Worm (Caenorhabditis elegans) whole organism, early embryonic: Measurements from ENCODE around the gene C33F10.12.
A peak's percentile ranks its signal among the peaks of the same experiment; 100 is the strongest.

Experiments used
- B0310.2 ChIP-seq: sonication (generic microtip); optimal IDR thresholded peaks from 2 replicates; lab custom pipeline; 2016; ENCODE audit warnings: mild to moderate bottlenecking, missing genetic modification characterization, missing compliant biosample characterization
- F13C5.2 ChIP-seq: sonication (generic microtip); optimal IDR thresholded peaks from 2 replicates; lab custom pipeline; 2017; ENCODE audit warnings: mild to moderate bottlenecking, missing genetic modification characterization, inconsistent platforms, missing compliant biosample characterization
- aly-1 ChIP-seq: sonication (generic microtip); optimal IDR thresholded peaks from 2 replicates; lab custom pipeline; 2016; ENCODE audit warnings: missing genetic modification characterization, missing compliant biosample characterization
- ama-1 ChIP-seq: fragments of 150-350 bp; optimal IDR thresholded peaks from 2 replicates; lab custom pipeline; 2014
- ceh-13 ChIP-seq: fragments of 200-800 bp; sonication (Bioruptor generic); optimal IDR thresholded peaks from 2 replicates; lab custom pipeline; 2018; ENCODE audit warnings: mild to moderate bottlenecking, missing genetic modification characterization, missing compliant biosample characterization
- ceh-36 ChIP-seq: sonication (generic microtip); optimal IDR thresholded peaks from 2 replicates; lab custom pipeline; 2016; ENCODE audit warnings: missing genetic modification characterization, inconsistent platforms, missing compliant biosample characterization
- ets-7 ChIP-seq: sonication (generic microtip); optimal IDR thresholded peaks from 2 replicates; lab custom pipeline; 2016; ENCODE audit warnings: missing genotype, missing genetic modification characterization, missing compliant biosample characterization
- flt-1 ChIP-seq: fragments of 200-800 bp; sonication (Bioruptor generic); IDR thresholded peaks from 2 replicates; pipeline ENCODE4 v1.3.6; 2022; ENCODE audit warnings: missing genetic modification characterization, missing compliant biosample characterization
- hmbx-1 ChIP-seq: sonication (generic microtip); optimal IDR thresholded peaks from 2 replicates; lab custom pipeline; 2016; ENCODE audit warnings: mild to moderate bottlenecking, missing genetic modification characterization, missing compliant biosample characterization
- hmg-4 ChIP-seq: fragments of 200-800 bp; sonication (Bioruptor generic); optimal IDR thresholded peaks from 2 replicates; lab custom pipeline; 2018; ENCODE audit warnings: mild to moderate bottlenecking, missing genetic modification characterization, missing compliant biosample characterization
- hnd-1 ChIP-seq: sonication (generic microtip); optimal IDR thresholded peaks from 2 replicates; lab custom pipeline; 2016; ENCODE audit warnings: missing genetic modification characterization, missing compliant biosample characterization
- pes-1 ChIP-seq: fragments of 200-800 bp; sonication (Bioruptor generic); IDR thresholded peaks from 2 replicates; pipeline ENCODE4 v1.3.6; 2022; ENCODE audit warnings: missing genetic modification reagents, missing genetic modification characterization, missing compliant biosample characterization
- scrt-1 ChIP-seq: fragments of 200-800 bp; sonication (Bioruptor generic); IDR thresholded peaks from 2 replicates; pipeline ENCODE4 v1.3.6; 2022; ENCODE audit warnings: missing genetic modification characterization, missing compliant biosample characterization
- sea-1 ChIP-seq: fragments of 200-800 bp; sonication (Bioruptor generic); conservative IDR thresholded peaks from 2 replicates; pipeline ENCODE4 v1.3.6; 2022; ENCODE audit warnings: missing genetic modification characterization, missing compliant biosample characterization
- tbx-11 ChIP-seq: fragments of 200-800 bp; sonication (Bioruptor generic); IDR thresholded peaks from 2 replicates; pipeline ENCODE4 v1.3.6; 2022; ENCODE audit warnings: missing genetic modification characterization, missing compliant biosample characterization
- tbx-37 ChIP-seq: fragments of 200-800 bp; sonication (Bioruptor generic); conservative IDR thresholded peaks from 2 replicates; pipeline ENCODE4 v1.3.6; 2022; ENCODE audit warnings: missing genetic modification reagents, missing genetic modification characterization, missing compliant biosample characterization
- tra-4 ChIP-seq: sonication (generic microtip); optimal IDR thresholded peaks from 2 replicates; lab custom pipeline; 2017; ENCODE audit warnings: missing genetic modification characterization, missing compliant biosample characterization

Gene C33F10.12

DNA sequence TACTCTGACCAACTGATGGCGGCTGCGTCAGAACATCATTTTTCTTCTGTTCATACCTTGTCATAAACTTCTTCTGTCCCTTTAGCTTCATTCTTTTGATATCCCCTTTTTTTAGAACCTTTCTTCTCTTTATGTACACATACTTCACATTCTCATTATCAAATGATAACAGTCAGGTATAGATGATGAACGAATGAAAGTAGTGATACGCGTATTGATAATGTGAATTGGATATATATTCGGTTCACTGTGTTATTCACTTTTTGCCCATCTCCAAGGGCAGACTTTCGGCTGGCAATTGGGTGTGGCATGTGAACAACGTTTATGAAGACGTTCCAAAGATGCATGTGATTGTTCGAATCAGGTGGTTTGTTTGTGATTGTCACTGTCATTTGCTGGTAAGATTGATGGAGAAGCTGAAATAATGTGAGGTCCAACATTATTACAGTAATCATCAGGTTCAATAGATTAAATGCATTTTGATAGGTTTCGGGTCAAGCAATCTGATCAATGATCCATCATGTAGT is 36.8 kb upstream of the C33F10.12 start, which contains the start of gene F11G11.15:
F11G11.15 (plus strand) TSS at position 511 of the 527 bp plus-strand sequence.
- TF ChIP-seq hmg-4 (GFP tag; lab: Kevin White, UChicago): no peak
- no peak for TF ChIP-seq tra-4 (tag; lab: Kevin White, UChicago)
- no peak for TF ChIP-seq tbx-11 (GFP tag; lab: Robert Waterston, UW)
- no peak for TF ChIP-seq ets-7 (tag; lab: Kevin White, UChicago)
- no peak for TF ChIP-seq F13C5.2
- no peak for TF ChIP-seq ama-1 (lab: Kevin White, UChicago)
- no peak for TF ChIP-seq flt-1
- no peak for TF ChIP-seq ceh-36 (tag; lab: Kevin White, UChicago)
- TF ChIP-seq B0310.2 (tag; lab: Kevin White, UChicago): no peak
- TF ChIP-seq ceh-13 (GFP tag; lab: Kevin White, UChicago): no peak
- no peak for TF ChIP-seq tbx-37
- no peak for TF ChIP-seq hnd-1
- no peak for TF ChIP-seq sea-1 (GFP tag; lab: Robert Waterston, UW)
- no peak for TF ChIP-seq aly-1 (tag; lab: Kevin White, UChicago)

DNA sequence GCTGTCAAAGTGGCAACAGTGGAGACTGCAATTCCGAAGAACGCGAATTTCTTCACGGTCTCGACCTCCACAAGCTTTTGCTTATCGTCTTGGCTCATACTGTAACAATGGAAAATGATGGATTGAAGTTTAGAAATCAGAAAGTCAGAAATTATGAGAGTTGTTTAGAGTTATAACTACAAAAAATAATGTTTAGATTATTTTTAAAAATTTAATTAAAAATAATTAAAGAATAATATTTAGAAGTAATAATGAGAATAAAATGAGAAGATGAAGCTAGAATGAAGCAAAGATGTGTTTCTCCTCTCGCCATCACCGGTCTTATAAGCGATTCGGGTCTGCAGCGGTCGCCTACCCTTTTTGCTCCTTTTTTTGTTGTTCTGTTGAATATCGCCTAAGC is 35.5 kb upstream of the C33F10.12 start, which contains the start of gene col-73:
col-73 (minus strand) TSS at position 101 of the 400 bp plus-strand sequence.
- TF ChIP-seq ama-1 (lab: Kevin White, UChicago) (no peak), ceh-36 (tag; lab: Kevin White, UChicago) (no peak), tbx-11 (GFP tag; lab: Robert Waterston, UW) (no peak), scrt-1 (GFP tag; lab: Robert Waterston, UW) (no peak)

DNA sequence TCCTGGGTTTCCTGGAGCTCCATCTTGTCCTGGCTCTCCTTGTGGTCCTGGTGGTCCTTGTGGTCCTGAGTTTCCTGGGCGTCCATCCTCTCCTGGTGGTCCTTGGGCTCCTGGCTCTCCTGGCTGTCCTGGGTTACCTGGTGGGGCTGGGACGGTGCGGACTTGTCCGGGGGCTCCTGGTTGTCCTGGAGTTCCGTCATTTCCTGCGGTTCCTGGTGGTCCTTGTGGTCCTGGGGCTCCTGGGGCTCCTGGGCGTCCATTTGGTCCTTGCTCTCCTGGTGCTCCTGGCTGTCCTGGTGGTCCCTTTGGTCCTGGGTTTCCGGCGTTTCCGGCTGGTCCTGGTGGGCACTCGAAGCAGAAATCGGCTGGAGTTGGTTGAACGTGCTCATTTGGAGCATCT is 34.8 kb upstream of the C33F10.12 start:
- 0 out of 2 replicates have a peak, but pooled peaks have one; percentile 24 for TF ChIP-seq sea-1 (GFP tag; lab: Robert Waterston, UW)

DNA sequence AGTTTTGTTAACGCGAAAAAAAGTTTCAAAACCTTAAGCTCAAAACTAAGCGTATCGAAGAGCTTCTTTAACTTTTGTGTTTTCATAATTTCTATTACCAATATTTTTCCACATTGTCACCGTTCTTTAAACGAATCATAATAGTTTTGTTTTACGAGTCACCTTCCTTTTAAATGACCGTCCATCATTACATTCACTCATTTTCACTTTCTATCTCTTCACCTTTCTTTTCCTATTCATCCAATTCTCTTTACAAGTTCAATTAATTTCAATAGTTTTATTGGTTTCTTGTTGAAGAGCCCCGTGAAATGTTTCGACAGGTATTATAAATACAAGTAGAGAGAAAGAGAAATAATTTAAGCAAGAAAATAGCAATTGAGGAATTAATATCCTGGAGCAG is 34.3 kb upstream of the C33F10.12 start:
- TF ChIP-seq ama-1 (lab: Kevin White, UChicago): no peak
- no peak for TF ChIP-seq ets-7 (tag; lab: Kevin White, UChicago)
- no peak for TF ChIP-seq F13C5.2
- no peak for TF ChIP-seq tbx-37
- TF ChIP-seq scrt-1 (GFP tag; lab: Robert Waterston, UW): no peak
- TF ChIP-seq ceh-13 (GFP tag; lab: Kevin White, UChicago): no peak
- TF ChIP-seq pes-1 (GFP tag; lab: Robert Waterston, UW): no peak
- no peak for TF ChIP-seq ceh-36 (tag; lab: Kevin White, UChicago)
- TF ChIP-seq aly-1 (tag; lab: Kevin White, UChicago): no peak
- no peak for TF ChIP-seq hnd-1
- no peak for TF ChIP-seq tbx-11 (GFP tag; lab: Robert Waterston, UW)
- TF ChIP-seq B0310.2 (tag; lab: Kevin White, UChicago): no peak
- TF ChIP-seq tra-4 (tag; lab: Kevin White, UChicago): no peak

DNA sequence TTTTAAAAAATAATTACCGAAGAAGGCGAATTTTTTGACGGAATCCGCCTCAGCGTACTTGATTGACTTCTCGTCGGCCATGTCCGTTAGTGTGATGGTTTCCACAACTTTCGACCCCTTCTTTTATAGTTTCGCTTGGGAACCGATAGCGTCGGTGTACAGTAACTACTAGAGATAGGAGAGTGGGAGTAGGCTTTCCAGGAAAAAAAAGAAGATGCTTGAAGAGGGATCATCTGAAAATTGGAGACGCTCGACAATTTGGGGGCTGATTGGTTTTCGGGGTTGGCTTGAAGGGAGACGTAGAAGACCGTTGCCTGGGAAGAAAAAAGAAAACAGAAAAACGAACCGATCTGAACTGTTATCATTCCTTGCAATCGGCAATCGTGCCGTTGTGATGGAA is 33.1 kb upstream of the C33F10.12 start, which contains the start of gene col-20:
col-20 (minus strand) TSS at position 101 of the 400 bp plus-strand sequence.
- TF ChIP-seq tbx-11 (GFP tag; lab: Robert Waterston, UW) (no peak), flt-1 (no peak), F13C5.2 (no peak), tbx-37 (no peak), aly-1 (tag; lab: Kevin White, UChicago) (no peak), ama-1 (lab: Kevin White, UChicago) (no peak), tra-4 (tag; lab: Kevin White, UChicago) (no peak)

DNA sequence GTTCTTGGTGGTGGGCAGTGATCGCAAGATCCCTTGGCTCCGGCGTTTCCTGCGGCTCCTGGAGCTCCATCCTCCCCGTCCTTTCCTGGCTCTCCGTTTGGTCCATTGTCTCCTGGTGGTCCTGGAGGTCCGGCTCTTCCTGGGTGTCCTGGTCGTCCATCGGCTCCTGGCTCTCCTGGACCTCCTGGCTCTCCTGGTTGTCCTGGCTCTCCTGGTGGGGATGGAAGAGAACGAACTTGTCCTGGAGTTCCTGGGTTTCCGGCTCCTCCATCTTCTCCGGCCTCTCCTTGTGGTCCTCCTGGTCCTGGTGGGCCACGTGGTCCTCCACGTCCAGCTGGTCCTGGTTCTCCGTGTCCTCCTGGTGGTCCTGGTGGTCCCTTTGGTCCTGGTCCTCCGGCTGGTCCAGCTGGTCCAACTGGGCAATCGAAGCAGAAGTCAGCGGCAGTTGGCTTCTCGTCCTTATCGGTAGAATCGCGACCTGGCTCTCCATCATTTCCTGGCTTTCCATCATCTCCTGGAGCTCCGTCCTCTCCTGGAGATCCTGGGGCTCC is 32.3 kb upstream of the C33F10.12 start:
- TF ChIP-seq tbx-11 (GFP tag; lab: Robert Waterston, UW) (0 out of 2 replicates have a peak, but pooled peaks have one; percentile 39), hmbx-1 (tag; lab: Kevin White, UChicago) (no peak)

DNA sequence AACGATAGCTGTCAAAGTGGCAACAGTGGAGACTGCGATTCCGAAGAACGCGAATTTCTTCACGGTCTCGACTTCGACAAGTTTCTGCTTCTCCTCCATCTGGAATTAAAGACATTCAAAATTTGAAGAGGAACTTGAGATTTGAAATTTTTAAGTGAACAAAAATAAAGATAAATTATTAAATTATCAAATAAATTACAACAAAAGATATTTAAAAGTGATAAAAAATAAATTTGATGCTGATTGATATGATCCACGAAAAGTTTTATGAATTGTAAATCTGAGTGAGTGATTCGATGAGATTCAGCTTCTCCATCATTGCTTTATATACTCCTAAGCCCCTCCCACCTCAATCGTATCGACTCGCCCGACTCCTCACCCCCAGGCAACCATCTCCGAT is 29.9 kb upstream of the C33F10.12 start, which contains the start of gene col-17:
col-17 (minus strand) TSS at position 101 of the 400 bp plus-strand sequence.
- TF ChIP-seq hmg-4 (GFP tag; lab: Kevin White, UChicago): no peak
- no peak for TF ChIP-seq scrt-1 (GFP tag; lab: Robert Waterston, UW)
- no peak for TF ChIP-seq tra-4 (tag; lab: Kevin White, UChicago)
- no peak for TF ChIP-seq flt-1
- no peak for TF ChIP-seq tbx-37
- TF ChIP-seq ama-1 (lab: Kevin White, UChicago): no peak
- no peak for TF ChIP-seq ceh-13 (GFP tag; lab: Kevin White, UChicago)
- TF ChIP-seq sea-1 (GFP tag; lab: Robert Waterston, UW): no peak
- TF ChIP-seq B0310.2 (tag; lab: Kevin White, UChicago): no peak
- TF ChIP-seq pes-1 (GFP tag; lab: Robert Waterston, UW): no peak
- TF ChIP-seq hnd-1: no peak
- no peak for TF ChIP-seq tbx-11 (GFP tag; lab: Robert Waterston, UW)
- TF ChIP-seq F13C5.2: no peak
- TF ChIP-seq aly-1 (tag; lab: Kevin White, UChicago): no peak
- TF ChIP-seq ets-7 (tag; lab: Kevin White, UChicago): no peak
- TF ChIP-seq ceh-36 (tag; lab: Kevin White, UChicago): no peak
- TF ChIP-seq hmbx-1 (tag; lab: Kevin White, UChicago): no peak

DNA sequence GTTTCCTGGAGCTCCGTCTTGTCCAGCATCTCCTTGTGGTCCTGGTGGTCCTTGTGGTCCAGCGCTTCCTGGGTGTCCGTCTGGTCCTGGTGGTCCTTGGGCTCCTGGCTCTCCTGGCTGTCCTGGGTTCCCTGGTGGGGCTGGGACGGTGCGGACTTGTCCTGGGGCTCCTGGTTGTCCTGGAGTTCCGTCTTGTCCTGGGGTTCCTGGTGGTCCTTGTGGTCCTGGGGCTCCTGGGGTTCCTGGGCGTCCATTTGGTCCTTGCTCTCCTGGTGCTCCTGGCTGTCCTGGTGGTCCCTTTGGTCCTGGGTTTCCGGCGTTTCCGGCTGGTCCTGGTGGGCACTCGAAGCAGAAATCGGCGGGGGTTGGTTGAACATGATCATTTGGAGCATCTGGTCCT is 29.3 kb upstream of the C33F10.12 start:
- TF ChIP-seq pes-1 (GFP tag; lab: Robert Waterston, UW): 0 out of 2 replicates have a peak, but pooled peaks have one; percentile 15
- TF ChIP-seq scrt-1 (GFP tag; lab: Robert Waterston, UW): 0 out of 2 replicates have a peak, but pooled peaks have one; percentile 58
